Fruit fly (Drosophila melanogaster): Measurements from ENCODE around the gene mth.

The mth gene

dm6 chr3L:347641-348405 is 1.1 kb upstream of the mth start (continued):
- TF ChIP-seq CG8290 (GFP tag; optimal IDR thresholded peaks at IDR 0.05) (peak; percentile 38), CG8290 (tag; optimal IDR thresholded peaks at IDR 0.05) (peak in 1 of 2 experiments; percentile 71), CG17829 (tag; optimal IDR thresholded peaks at IDR 0.05) (peak; percentile 81), Atf3 (GFP tag; optimal IDR thresholded peaks at IDR 0.05) (peak; percentile 70), CG15479 (GFP tag; optimal IDR thresholded peaks at IDR 0.05) (peak; percentile 81), TFAM (GFP tag; optimal IDR thresholded peaks at IDR 0.05) (peak; percentile 17), CG12769 (tag; optimal IDR thresholded peaks at IDR 0.05) (peak; percentile 51), Doc3 (GFP tag; IDR thresholded peaks at IDR 0.05; ENCODE audit: partially characterized antibody) (no peak), bowl (GFP tag; IDR thresholded peaks at IDR 0.05) (no peak), Med (GFP tag) (peak; percentile 94), caup (GFP tag; optimal IDR thresholded peaks at IDR 0.05; ENCODE audit: severe bottlenecking) (no peak), fd102C (GFP tag; optimal IDR thresholded peaks at IDR 0.05) (no peak), CG7839 (tag; optimal IDR thresholded peaks at IDR 0.05) (peak; percentile 75), B-H2 (GFP tag; optimal IDR thresholded peaks at IDR 0.05) (no peak), Elba2 (GFP tag; optimal IDR thresholded peaks at IDR 0.05) (peak; percentile 12), CG10565 (GFP tag; optimal IDR thresholded peaks at IDR 0.05) (no peak), CG31365 (tag; optimal IDR thresholded peaks at IDR 0.05) (peak; percentile 11), MBD-R2 (GFP tag; IDR thresholded peaks at IDR 0.05) (no peak), Hmx (GFP tag; optimal IDR thresholded peaks at IDR 0.05) (no peak), CG6689 (GFP tag; IDR thresholded peaks at IDR 0.05) (peak; percentile 54), az2 (GFP tag; optimal IDR thresholded peaks at IDR 0.05) (peak; percentile 83), mld (GFP tag; IDR thresholded peaks at IDR 0.05; ENCODE audit: partially characterized antibody) (no peak), scrt (GFP tag; optimal IDR thresholded peaks at IDR 0.05) (no peak), CG3163 (GFP tag; optimal IDR thresholded peaks at IDR 0.05) (peak; percentile 46), Adf1 (GFP tag; IDR thresholded peaks at IDR 0.05) (no peak), Max (GFP tag; optimal IDR thresholded peaks at IDR 0.05) (peak; percentile 43), zf30C (GFP tag; optimal IDR thresholded peaks at IDR 0.05) (peak; percentile 81), CG9609 (GFP tag; optimal IDR thresholded peaks at IDR 0.05) (peak; percentile 52), CG4328 (GFP tag; optimal IDR thresholded peaks at IDR 0.05) (no peak), Hand (GFP tag; optimal IDR thresholded peaks at IDR 0.05) (no peak), Jarid2 (GFP tag; optimal IDR thresholded peaks at IDR 0.05) (no peak), Ada2b (GFP tag; IDR thresholded peaks at IDR 0.05) (peak; percentile 59), sisA (GFP tag; IDR thresholded peaks at IDR 0.05) (peak; percentile 82), CG4424 (GFP tag; optimal IDR thresholded peaks at IDR 0.05) (peak; percentile 81), sr (GFP tag; IDR thresholded peaks at IDR 0.05) (0 out of 3 replicates have a peak, but pooled peaks have one; percentile 36), inv (GFP tag; IDR thresholded peaks at IDR 0.05; ENCODE audit: partially characterized antibody) (no peak), pita (GFP tag; optimal IDR thresholded peaks at IDR 0.05) (no peak), fd64A (GFP tag; optimal IDR thresholded peaks at IDR 0.05) (peak; percentile 80), Lpt (GFP tag; optimal IDR thresholded peaks at IDR 0.05) (no peak), CG4617 (GFP tag; optimal IDR thresholded peaks at IDR 0.05; ENCODE audit: borderline replicate concordance) (no peak), CG11085 (GFP tag; IDR thresholded peaks at IDR 0.05) (no peak), CG6854 (GFP tag; optimal IDR thresholded peaks at IDR 0.05) (no peak), CG8388 (GFP tag; optimal IDR thresholded peaks at IDR 0.05) (peak; percentile 65), ci (GFP tag; IDR thresholded peaks at IDR 0.05) (peak; percentile 92), pum (GFP tag; optimal IDR thresholded peaks at IDR 0.05) (peak; percentile 76), tin (GFP tag; optimal IDR thresholded peaks at IDR 0.05) (peak; percentile 76), CG6765 (GFP tag; optimal IDR thresholded peaks at IDR 0.05) (peak; percentile 15), stc (GFP tag; IDR thresholded peaks at IDR 0.05) (peak; percentile 68), CG1602 (GFP tag; optimal IDR thresholded peaks at IDR 0.05) (peak; percentile 57), aop (GFP tag; IDR thresholded peaks at IDR 0.05) (no peak)
